Fruit fly (Drosophila melanogaster) whole organism, prepupa: Measurements from ENCODE around the gene mRpS11.

Experiments used
- Blimp-1 ChIP-seq: fragments of 200-800 bp; sonication (Bioruptor generic); optimal IDR thresholded peaks from 3 replicates; lab custom pipeline; 2017; ENCODE audit warnings: missing biosample characterization, missing genetic modification characterization, mild to moderate bottlenecking, moderate library complexity, missing genetic modification reagents
- CG10631 ChIP-seq: fragments of 200-800 bp; sonication (Bioruptor generic); optimal IDR thresholded peaks from 2 replicates; lab custom pipeline; 2016; ENCODE audit warnings: missing biosample characterization, missing genetic modification characterization
- CG11294 ChIP-seq: fragments of 200-800 bp; sonication (Bioruptor generic); IDR thresholded peaks from 2 replicates; pipeline ENCODE4 v1.3.6; 2022; ENCODE audit warnings: missing biosample characterization, missing genetic modification characterization
- CG11902 ChIP-seq: fragments of 200-800 bp; sonication (Bioruptor generic); optimal IDR thresholded peaks from 3 replicates; lab custom pipeline; 2016; ENCODE audit warnings: missing biosample characterization, missing genetic modification characterization
- CG16779 ChIP-seq: fragments of 200-800 bp; sonication (Bioruptor generic); optimal IDR thresholded peaks from 3 replicates; lab custom pipeline; 2017; ENCODE audit warnings: missing biosample characterization, mild to moderate bottlenecking, missing genetic modification characterization
- CG3032 ChIP-seq: fragments of 200-800 bp; optimal IDR thresholded peaks from 2 replicates; lab custom pipeline; 2019; ENCODE audit warnings: missing biosample characterization, mild to moderate bottlenecking, missing genetic modification characterization, moderate library complexity
- CG31627 ChIP-seq: fragments of 200-800 bp; sonication (Bioruptor generic); optimal IDR thresholded peaks from 3 replicates; lab custom pipeline; 2016; ENCODE audit warnings: missing biosample characterization, missing genetic modification characterization
- CG34406 ChIP-seq: fragments of 200-800 bp; sonication (Bioruptor generic); optimal IDR thresholded peaks from 3 replicates; lab custom pipeline; 2016; ENCODE audit warnings: missing biosample characterization, missing genetic modification characterization
- CG3919 ChIP-seq: fragments of 200-800 bp; sonication (Bioruptor generic); optimal IDR thresholded peaks from 3 replicates; lab custom pipeline; 2016; ENCODE audit warnings: missing biosample characterization, missing genetic modification characterization
- CG4318 ChIP-seq: fragments of 200-800 bp; sonication (Bioruptor generic); optimal IDR thresholded peaks from 3 replicates; lab custom pipeline; 2017; ENCODE audit warnings: missing biosample characterization, mild to moderate bottlenecking, missing genetic modification characterization
- CG6163 ChIP-seq: fragments of 200-800 bp; sonication (Bioruptor generic); IDR thresholded peaks from 3 replicates; pipeline ENCODE4 v1.3.6; 2022; ENCODE audit warnings: missing biosample characterization, missing genetic modification characterization
- CG6276 ChIP-seq: fragments of 200-800 bp; sonication (Bioruptor generic); optimal IDR thresholded peaks from 2 replicates; lab custom pipeline; 2017; ENCODE audit warnings: missing biosample characterization, mild to moderate bottlenecking, missing genetic modification characterization
- CG6792 ChIP-seq: fragments of 200-800 bp; sonication (Bioruptor generic); optimal IDR thresholded peaks from 3 replicates; lab custom pipeline; 2016; ENCODE audit warnings: missing biosample characterization, missing genetic modification characterization
- CG6808 ChIP-seq: fragments of 200-800 bp; sonication (Bioruptor generic); optimal IDR thresholded peaks from 3 replicates; lab custom pipeline; 2017; ENCODE audit warnings: missing biosample characterization, missing genetic modification characterization, mild to moderate bottlenecking, moderate library complexity, missing genetic modification reagents
- CG6854 ChIP-seq: fragments of 200-800 bp; sonication (Bioruptor generic); optimal IDR thresholded peaks from 2 replicates; lab custom pipeline; 2017; ENCODE audit warnings: missing biosample characterization, mild to moderate bottlenecking, missing genetic modification characterization
- CG8119 ChIP-seq: fragments of 200-800 bp; sonication (Bioruptor generic); IDR thresholded peaks from 3 replicates; pipeline ENCODE4 v1.3.6; 2022; ENCODE audit warnings: missing biosample characterization, missing genetic modification characterization
- CG8632 ChIP-seq: fragments of 200-800 bp; sonication (Bioruptor generic); optimal IDR thresholded peaks from 3 replicates; lab custom pipeline; 2016; ENCODE audit warnings: missing biosample characterization, missing genetic modification characterization
- CG9139 ChIP-seq: fragments of 200-800 bp; sonication (Bioruptor generic); optimal IDR thresholded peaks from 3 replicates; lab custom pipeline; 2017; ENCODE audit warnings: missing biosample characterization, mild to moderate bottlenecking, missing genetic modification characterization
- Eip75B ChIP-seq: fragments of 200-800 bp; sonication (Bioruptor generic); optimal IDR thresholded peaks from 3 replicates; lab custom pipeline; 2016; ENCODE audit warnings: missing biosample characterization, missing genetic modification characterization
- Eip93F ChIP-seq: fragments of 200-800 bp; sonication (Bioruptor generic); optimal IDR thresholded peaks from 2 replicates; lab custom pipeline; 2016; ENCODE audit warnings: missing biosample characterization, mild to moderate bottlenecking, missing genetic modification characterization
- Ets21C ChIP-seq: fragments of 200-800 bp; sonication (Bioruptor generic); optimal IDR thresholded peaks from 3 replicates; lab custom pipeline; 2016; ENCODE audit warnings: missing biosample characterization, missing genetic modification characterization
- Hr38 ChIP-seq: sonication (Bioruptor generic); optimal IDR thresholded peaks from 2 replicates; lab custom pipeline; 2016; ENCODE audit warnings: missing biosample characterization, missing genetic modification characterization
- Hr39 ChIP-seq: fragments of 200-800 bp; sonication (Bioruptor generic); optimal IDR thresholded peaks from 2 replicates; lab custom pipeline; 2016; ENCODE audit warnings: missing biosample characterization, missing genetic modification characterization
- Hr4 ChIP-seq: fragments of 200-800 bp; sonication (Bioruptor generic); optimal IDR thresholded peaks from 3 replicates; lab custom pipeline; 2016; ENCODE audit warnings: missing biosample characterization, missing genetic modification characterization
- Lpt ChIP-seq: fragments of 200-800 bp; sonication (Bioruptor generic); optimal IDR thresholded peaks from 3 replicates; lab custom pipeline; 2016; ENCODE audit warnings: missing biosample characterization, missing genetic modification characterization
- Met ChIP-seq: fragments of 200-800 bp; sonication (Bioruptor generic); optimal IDR thresholded peaks from 3 replicates; lab custom pipeline; 2016; ENCODE audit warnings: missing biosample characterization, missing genetic modification characterization
- OdsH ChIP-seq: fragments of 200-800 bp; sonication (Bioruptor generic); optimal IDR thresholded peaks from 3 replicates; lab custom pipeline; 2016; ENCODE audit warnings: missing biosample characterization, missing genetic modification characterization
- Smox ChIP-seq: fragments of 200-800 bp; sonication (Bioruptor generic); optimal IDR thresholded peaks from 3 replicates; lab custom pipeline; 2016; ENCODE audit warnings: missing biosample characterization, missing genetic modification characterization
- Sox102F ChIP-seq: fragments of 200-800 bp; sonication (Bioruptor generic); optimal IDR thresholded peaks from 2 replicates; lab custom pipeline; 2016; ENCODE audit warnings: missing biosample characterization, mild to moderate bottlenecking, missing genetic modification characterization
- Sox14 ChIP-seq: fragments of 200-800 bp; sonication (Bioruptor generic); optimal IDR thresholded peaks from 3 replicates; lab custom pipeline; 2016; ENCODE audit warnings: missing biosample characterization, missing genetic modification characterization
- achi ChIP-seq: fragments of 200-800 bp; sonication (Bioruptor generic); optimal IDR thresholded peaks from 3 replicates; lab custom pipeline; 2016; ENCODE audit warnings: missing biosample characterization, missing genetic modification characterization
- cyc ChIP-seq: fragments of 200-800 bp; sonication (Bioruptor generic); optimal IDR thresholded peaks from 3 replicates; lab custom pipeline; 2016; ENCODE audit warnings: missing biosample characterization, missing genetic modification characterization
- dac ChIP-seq: fragments of 200-800 bp; sonication (Bioruptor generic); optimal IDR thresholded peaks from 2 replicates; lab custom pipeline; 2017; ENCODE audit warnings: missing biosample characterization, mild to moderate bottlenecking, missing genetic modification characterization
- dsx ChIP-seq: fragments of 200-800 bp; optimal IDR thresholded peaks from 3 replicates; lab custom pipeline; 2019; ENCODE audit warnings: missing biosample characterization, mild to moderate bottlenecking, missing genetic modification characterization, moderate library complexity; ENCODE audit not compliant: poor library complexity, severe bottlenecking
- eg ChIP-seq: fragments of 200-800 bp; sonication (Bioruptor generic); IDR thresholded peaks from 3 replicates; pipeline ENCODE4 v1.3.6; 2022; ENCODE audit warnings: missing biosample characterization, missing genetic modification characterization
- esn ChIP-seq: fragments of 200-800 bp; sonication (Bioruptor generic); optimal IDR thresholded peaks from 2 replicates; lab custom pipeline; 2016; ENCODE audit warnings: missing biosample characterization, mild to moderate bottlenecking, missing genetic modification characterization, moderate library complexity
- fd59A ChIP-seq: fragments of 200-800 bp; sonication (Bioruptor generic); optimal IDR thresholded peaks from 2 replicates; lab custom pipeline; 2017; ENCODE audit warnings: missing biosample characterization, mild to moderate bottlenecking, missing genetic modification characterization, missing genetic modification reagents
- fd85E ChIP-seq: fragments of 200-800 bp; sonication (Bioruptor generic); optimal IDR thresholded peaks from 3 replicates; lab custom pipeline; 2016; ENCODE audit warnings: missing biosample characterization, missing genetic modification characterization
- lz ChIP-seq: fragments of 200-800 bp; sonication (Bioruptor generic); optimal IDR thresholded peaks from 3 replicates; lab custom pipeline; 2016; ENCODE audit warnings: missing biosample characterization, missing genetic modification characterization
- pdm3 ChIP-seq: fragments of 200-800 bp; sonication (Bioruptor generic); optimal IDR thresholded peaks from 3 replicates; lab custom pipeline; 2016; ENCODE audit warnings: missing biosample characterization, missing genetic modification characterization
- salr ChIP-seq, 2 experiments: fragments of 200-800 bp; sonication (Bioruptor generic); optimal IDR thresholded peaks; 3 replicates each; lab custom pipeline; 2016 to 2018; ENCODE audit warnings: missing biosample characterization in 2 of 2, missing genetic modification characterization in 2 of 2, mild to moderate bottlenecking in 1 of 2
- spab ChIP-seq: fragments of 200-800 bp; sonication (Bioruptor generic); optimal IDR thresholded peaks from 2 replicates; lab custom pipeline; 2017; ENCODE audit warnings: missing biosample characterization, mild to moderate bottlenecking, missing genetic modification characterization, missing genetic modification reagents
- ss ChIP-seq, 2 experiments: fragments of 200-800 bp; sonication (Bioruptor generic); optimal IDR thresholded peaks; 2 replicates in 1 of 2; 3 replicates in 1 of 2; lab custom pipeline; 2017 to 2018; ENCODE audit warnings: mild to moderate bottlenecking in 2 of 2, missing biosample characterization in 2 of 2, missing genetic modification characterization in 2 of 2, moderate library complexity in 1 of 2
- svp ChIP-seq: fragments of 200-800 bp; sonication (Bioruptor generic); peaks from one replicate; lab custom pipeline; 2016; ENCODE audit warnings: missing biosample characterization, missing genetic modification characterization
- topi ChIP-seq: fragments of 200-800 bp; sonication (Bioruptor generic); optimal IDR thresholded peaks from 3 replicates; lab custom pipeline; 2016; ENCODE audit warnings: missing biosample characterization, missing genetic modification characterization
- vri ChIP-seq: fragments of 200-800 bp; sonication (Bioruptor generic); optimal IDR thresholded peaks from 3 replicates; lab custom pipeline; 2016; ENCODE audit warnings: missing biosample characterization, mild to moderate bottlenecking, missing genetic modification characterization

Gene mRpS11

DNA sequence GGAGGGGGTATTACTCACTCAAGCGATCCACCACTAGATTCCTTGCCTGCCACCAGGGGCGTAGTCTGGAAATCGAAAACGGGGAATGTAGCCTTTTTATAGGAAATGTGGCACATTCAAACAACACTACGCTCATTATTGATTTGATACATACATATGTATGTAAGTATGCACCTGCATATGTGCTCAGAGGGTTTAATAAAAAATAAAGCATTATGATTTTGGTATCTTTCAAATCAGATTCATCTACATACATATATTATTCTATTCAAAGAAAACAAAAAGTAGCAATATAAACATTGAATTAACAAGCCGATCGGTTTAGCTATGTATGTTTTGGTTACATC lies 15.7 kb upstream of the mRpS11 start (continued):
- TF ChIP-seq CG9139 (GFP tag; lab: Kevin White, UChicago) (no peak), cyc (peak; percentile 20), CG6808 (GFP tag; lab: Kevin White, UChicago) (peak; percentile 59), dac (GFP tag; lab: Kevin White, UChicago) (no peak), Smox (GFP tag; lab: Kevin White, UChicago) (no peak), Eip93F (GFP tag; lab: Kevin White, UChicago) (no peak), salr (GFP tag; optimal IDR thresholded peaks at IDR 0.05; lab: Kevin White, UChicago) (peak in 1 of 2 experiments; percentile 47), CG3032 (tag; lab: Kevin White, UChicago) (peak; percentile 55), Eip75B (peak; percentile 21), vri (no peak), Hr39 (GFP tag; lab: Kevin White, UChicago) (peak; percentile 1), CG11902 (peak; percentile 17), svp (GFP tag; lab: Kevin White, UChicago) (peak; percentile 29), topi (GFP tag; lab: Kevin White, UChicago) (peak; percentile 20), Hr38 (GFP tag; lab: Kevin White, UChicago) (no peak), Ets21C (GFP tag; lab: Kevin White, UChicago) (peak; percentile 2), achi (GFP tag; lab: Kevin White, UChicago) (peak; percentile 29), CG8119 (GFP tag; lab: Robert Waterston, UW) (peak; percentile 20; the same call in 1 of the 3 replicates), CG16779 (tag; lab: Kevin White, UChicago) (no peak)
- TF ChIP-seq, all 60 proteins: peak for 30

DNA sequence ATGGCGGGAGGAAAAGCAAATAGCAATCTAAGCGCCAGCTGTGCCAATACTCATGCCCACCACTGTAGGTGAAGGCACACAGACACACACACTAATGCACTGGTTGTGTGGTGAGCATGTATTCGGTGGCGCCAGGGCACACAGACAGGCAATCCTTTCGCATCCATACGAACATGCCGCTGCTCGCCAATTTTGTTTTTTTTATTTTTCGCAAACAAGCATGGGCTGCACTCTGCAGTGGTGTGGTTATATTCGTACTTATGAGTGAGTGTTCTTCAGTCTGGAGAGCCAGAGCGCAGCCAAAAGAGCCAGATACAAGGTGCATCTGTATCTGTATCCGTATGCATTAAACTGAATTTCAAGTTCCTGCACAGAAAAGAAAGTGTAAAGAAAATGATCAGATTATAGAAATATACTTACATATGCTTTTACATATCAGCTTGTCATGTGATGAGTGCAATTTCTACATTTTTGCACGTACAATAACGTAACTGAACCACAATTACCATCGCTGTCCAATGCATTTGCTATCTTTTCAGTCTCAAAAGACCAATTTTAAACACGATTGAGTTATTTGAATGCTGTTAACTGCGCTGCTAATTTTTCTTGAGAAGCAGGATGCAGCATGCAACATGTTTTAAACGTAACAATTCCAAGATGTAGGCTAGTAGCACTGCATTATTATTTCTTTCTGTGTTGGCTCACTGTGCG lies 13.3 kb upstream of the mRpS11 start:
- TF ChIP-seq Hr39 (GFP tag; lab: Kevin White, UChicago) (peak; percentile 86), CG6792 (GFP tag; lab: Kevin White, UChicago) (peak; percentile 88), pdm3 (GFP tag; lab: Kevin White, UChicago) (peak; percentile 90), Sox14 (peak; percentile 91), Ets21C (GFP tag; lab: Kevin White, UChicago) (peak; percentile 77), Sox102F (peak; percentile 71), CG6276 (GFP tag; lab: Kevin White, UChicago) (peak; percentile 89), esn (GFP tag; lab: Kevin White, UChicago) (peak; percentile 82), CG9139 (GFP tag; lab: Kevin White, UChicago) (no peak), Met (peak; percentile 67), achi (GFP tag; lab: Kevin White, UChicago) (peak; percentile 88), CG6163 (peak; percentile 61), dac (GFP tag; lab: Kevin White, UChicago) (peak; percentile 90), CG34406 (GFP tag; lab: Kevin White, UChicago) (peak; percentile 85), CG6854 (GFP tag; lab: Kevin White, UChicago) (peak; percentile 25), CG11902 (peak; percentile 80), OdsH (GFP tag; lab: Kevin White, UChicago) (peak; percentile 91), vri (peak; percentile 72), fd59A (peak; percentile 88), Hr4 (GFP tag; lab: Kevin White, UChicago) (peak; percentile 93), eg (peak; percentile 45), CG31627 (peak; percentile 87), CG10631 (GFP tag; lab: Kevin White, UChicago) (peak; percentile 90), CG8632 (GFP tag; lab: Kevin White, UChicago) (peak; percentile 89), CG8119 (GFP tag; lab: Robert Waterston, UW) (peak; percentile 91), Blimp-1 (GFP tag; lab: Kevin White, UChicago) (peak; percentile 31), CG3919 (peak; percentile 88), CG11294 (GFP tag; lab: Robert Waterston, UW) (peak; percentile 41), fd85E (GFP tag; lab: Kevin White, UChicago) (peak; percentile 26), lz (GFP tag; lab: Kevin White, UChicago) (peak; percentile 78), CG16779 (tag; lab: Kevin White, UChicago) (peak; percentile 75), cyc (peak; percentile 76), Lpt (GFP tag; lab: Kevin White, UChicago) (peak; percentile 80), Eip93F (GFP tag; lab: Kevin White, UChicago) (no peak), dsx (GFP tag; lab: Kevin White, UChicago) (peak; percentile 69), ss (GFP tag; optimal IDR thresholded peaks at IDR 0.05; lab: Kevin White, UChicago) (peak; percentile 73 to 79), spab (GFP tag; lab: Kevin White, UChicago) (peak; percentile 87), CG4318 (GFP tag; lab: Kevin White, UChicago) (peak; percentile 94), salr (GFP tag; optimal IDR thresholded peaks at IDR 0.05; lab: Kevin White, UChicago) (peak; percentile 74 to 95)
